Fruit fly (Drosophila melanogaster): ENCODE data around the gene D2hgdh.
A peak's percentile ranks its signal among the peaks of the same experiment; 100 is the strongest.

D2hgdh gene

dm6 chrX:2134965-2135758 is 6.1 kb upstream of the D2hgdh start (continued):
- TF ChIP-seq CG5180 (GFP tag; optimal IDR thresholded peaks at IDR 0.05) = peak; percentile 81
- peak in 1 of 2 experiments; percentile 45 for TF ChIP-seq crp (GFP tag; optimal IDR thresholded peaks at IDR 0.05)
- TF ChIP-seq Doc2 (GFP tag; IDR thresholded peaks at IDR 0.05) = 0 out of 2 replicates have a peak, but pooled peaks have one; percentile 26
- peak; percentile 8; the same call in 1 of the 2 replicates for TF ChIP-seq rib (GFP tag; IDR thresholded peaks at IDR 0.05)
- peak; percentile 79 for TF ChIP-seq CG1792 (GFP tag; optimal IDR thresholded peaks at IDR 0.05)
- peak; percentile 66 for TF ChIP-seq emc (GFP tag; optimal IDR thresholded peaks at IDR 0.05)
- TF ChIP-seq CG1024 (GFP tag; IDR thresholded peaks at IDR 0.05) = peak; percentile 40
- TF ChIP-seq pan (optimal IDR thresholded peaks at IDR 0.05) = no peak
- TF ChIP-seq pan (GFP tag; optimal IDR thresholded peaks at IDR 0.05 in 1 of 2, IDR thresholded peaks at IDR 0.05 in 1 of 2) = peak in 1 of 2 experiments; percentile 90
- peak; percentile 78 for TF ChIP-seq CG6254 (GFP tag; optimal IDR thresholded peaks at IDR 0.05)
- TF ChIP-seq fd3F (GFP tag; optimal IDR thresholded peaks at IDR 0.05) = peak; percentile 86
- TF ChIP-seq D19A (tag; optimal IDR thresholded peaks at IDR 0.05) = peak; percentile 89
- TF ChIP-seq CG10321 (GFP tag; IDR thresholded peaks at IDR 0.05) = peak; percentile 54
- TF ChIP-seq CG9215 (GFP tag; IDR thresholded peaks at IDR 0.05) = peak; percentile 83
- peak; percentile 74 for TF ChIP-seq Usf (GFP tag; optimal IDR thresholded peaks at IDR 0.05)
- peak; percentile 53 for TF ChIP-seq CG31224 (GFP tag; IDR thresholded peaks at IDR 0.05)
- no peak; the same call in 2 of the 3 replicates for TF ChIP-seq knrl (GFP tag; IDR thresholded peaks at IDR 0.05; ENCODE audit: partially characterized antibody)
- TF ChIP-seq Camta (GFP tag; optimal IDR thresholded peaks at IDR 0.05) = peak; percentile 88
- peak; percentile 67 for TF ChIP-seq cato (GFP tag; optimal IDR thresholded peaks at IDR 0.05; ENCODE audit: borderline replicate concordance)
- TF ChIP-seq CG11456 (GFP tag; IDR thresholded peaks at IDR 0.05) = peak; percentile 69
- TF ChIP-seq Meics (GFP tag; optimal IDR thresholded peaks at IDR 0.05) = peak; percentile 91
- peak; percentile 43 for TF ChIP-seq CG3065 (GFP tag; optimal IDR thresholded peaks at IDR 0.05)
- TF ChIP-seq CG8944 (GFP tag; optimal IDR thresholded peaks at IDR 0.05) = peak; percentile 77
- peak in 1 of 2 experiments; percentile 90 for TF ChIP-seq Eip74EF (GFP tag; optimal IDR thresholded peaks at IDR 0.05)
- peak; percentile 34 for TF ChIP-seq grn (GFP tag; optimal IDR thresholded peaks at IDR 0.05)
- peak; percentile 66 for TF ChIP-seq CG16815 (GFP tag; optimal IDR thresholded peaks at IDR 0.05)
- TF ChIP-seq corto (GFP tag; optimal IDR thresholded peaks at IDR 0.05) = peak; percentile 75
- peak; percentile 88 for TF ChIP-seq sob (GFP tag; IDR thresholded peaks at IDR 0.05)
- TF ChIP-seq sna (GFP tag; IDR thresholded peaks at IDR 0.05; ENCODE audit: partially characterized antibody) = no peak
- TF ChIP-seq CG2116 (GFP tag; optimal IDR thresholded peaks at IDR 0.05) = peak; percentile 59
- TF ChIP-seq CG6654 (GFP tag; optimal IDR thresholded peaks at IDR 0.05) = peak; percentile 68
- TF ChIP-seq CG12299 (tag; optimal IDR thresholded peaks at IDR 0.05) = peak; percentile 88
- TF ChIP-seq onecut (GFP tag; IDR thresholded peaks at IDR 0.05) = peak; percentile 77
- peak; percentile 90 for TF ChIP-seq Sox100B (GFP tag; optimal IDR thresholded peaks at IDR 0.05)
- TF ChIP-seq Pdp1 (GFP tag; optimal IDR thresholded peaks at IDR 0.05) = peak; percentile 74 to 84
- peak; percentile 77 for TF ChIP-seq CG16863 (GFP tag; optimal IDR thresholded peaks at IDR 0.05)
- TF ChIP-seq bigmax (GFP tag; optimal IDR thresholded peaks at IDR 0.05) = no peak
- peak; percentile 88 for TF ChIP-seq CG32532 (GFP tag; IDR thresholded peaks at IDR 0.05)
- TF ChIP-seq CG10654 (GFP tag; optimal IDR thresholded peaks at IDR 0.05) = peak; percentile 76
- TF ChIP-seq CG6765 (GFP tag; optimal IDR thresholded peaks at IDR 0.05) = peak; percentile 91
- peak; percentile 90 for TF ChIP-seq Ada2b (GFP tag; IDR thresholded peaks at IDR 0.05)
- TF ChIP-seq CG11560 (tag; IDR thresholded peaks at IDR 0.05) = peak; percentile 57; the same call in 1 of the 3 replicates
- TF ChIP-seq H15 (GFP tag; IDR thresholded peaks at IDR 0.05) = peak; percentile 72; the same call in 2 of the 3 replicates
- peak; percentile 87 for TF ChIP-seq dpn (GFP tag; optimal IDR thresholded peaks at IDR 0.05)
- TF ChIP-seq Poxn (GFP tag; IDR thresholded peaks at IDR 0.05) = no peak; the same call in 1 of the 2 replicates
- peak; percentile 58 for TF ChIP-seq toy (GFP tag; IDR thresholded peaks at IDR 0.05)
- TF ChIP-seq CG32772 (GFP tag; IDR thresholded peaks at IDR 0.05) = peak; percentile 76
- TF ChIP-seq NfI (GFP tag; optimal IDR thresholded peaks at IDR 0.05) = peak; percentile 89
